Fruit fly (Drosophila melanogaster) whole organism, embryonic: ENCODE measurements around the gene CG43815.
A peak's percentile ranks its signal among the peaks of the same experiment; 100 is the strongest.

Experiments used
- B-H1 ChIP-seq: fragments of 200-800 bp; sonication (Bioruptor generic); IDR thresholded peaks from 3 replicates; pipeline ENCODE4 v1.3.6; 2022; ENCODE audit warnings: missing biosample characterization, missing genetic modification characterization
- CG10267 ChIP-seq: fragments of 200-800 bp; sonication (Bioruptor generic); optimal IDR thresholded peaks from 2 replicates; lab custom pipeline; 2018; ENCODE audit warnings: missing biosample characterization, mild to moderate bottlenecking, missing genetic modification characterization, moderate library complexity
- CG10959 ChIP-seq: fragments of 200-800 bp; sonication (Bioruptor generic); IDR thresholded peaks from 2 replicates; pipeline ENCODE4 v1.3.6; 2022; ENCODE audit warnings: missing biosample characterization, missing genetic modification characterization
- CG10979 ChIP-seq: fragments of 200-800 bp; sonication (Bioruptor generic); optimal IDR thresholded peaks from 2 replicates; lab custom pipeline; 2018; ENCODE audit warnings: missing biosample characterization, mild to moderate bottlenecking, missing genetic modification characterization, moderate library complexity
- CG12071 ChIP-seq: fragments of 200-800 bp; sonication (Bioruptor generic); optimal IDR thresholded peaks from 3 replicates; lab custom pipeline; 2018; ENCODE audit warnings: missing biosample characterization, mild to moderate bottlenecking, missing genetic modification characterization
- CG15696 ChIP-seq: fragments of 200-800 bp; sonication (Bioruptor generic); optimal IDR thresholded peaks from 2 replicates; lab custom pipeline; 2019; ENCODE audit warnings: missing biosample characterization, mild to moderate bottlenecking, missing genetic modification characterization, moderate library complexity
- CG1603 ChIP-seq: fragments of 200-800 bp; sonication (Bioruptor generic); optimal IDR thresholded peaks from 2 replicates; lab custom pipeline; 2019; ENCODE audit warnings: missing biosample characterization, mild to moderate bottlenecking, missing genetic modification characterization, moderate library complexity
- CG16815 ChIP-seq: fragments of 200-800 bp; sonication (Bioruptor generic); optimal IDR thresholded peaks from 3 replicates; lab custom pipeline; 2017; ENCODE audit warnings: missing biosample characterization, mild to moderate bottlenecking, missing genetic modification characterization
- CG2712 ChIP-seq: fragments of 200-800 bp; optimal IDR thresholded peaks from 3 replicates; lab custom pipeline; 2019; ENCODE audit warnings: missing biosample characterization, mild to moderate bottlenecking, missing genetic modification characterization, moderate library complexity
- CG2889 ChIP-seq: fragments of 200-800 bp; sonication (Bioruptor generic); IDR thresholded peaks from 3 replicates; pipeline ENCODE4 v1.3.6; 2022; ENCODE audit warnings: missing biosample characterization, missing genetic modification characterization
- CG3838 ChIP-seq: fragments of 200-800 bp; sonication (Bioruptor generic); optimal IDR thresholded peaks from 3 replicates; lab custom pipeline; 2016; ENCODE audit warnings: missing biosample characterization, missing genetic modification characterization
- CG4404 ChIP-seq: fragments of 200-800 bp; sonication (Bioruptor generic); IDR thresholded peaks from 2 replicates; pipeline ENCODE4 v1.3.6; 2022; ENCODE audit warnings: missing biosample characterization, missing genetic modification characterization
- CG7271 ChIP-seq: fragments of 200-800 bp; sonication (Bioruptor generic); optimal IDR thresholded peaks from 2 replicates; lab custom pipeline; 2018; ENCODE audit warnings: missing biosample characterization, mild to moderate bottlenecking, missing genetic modification characterization, moderate library complexity
- Chrac-16 ChIP-seq: fragments of 200-800 bp; sonication (Bioruptor generic); optimal IDR thresholded peaks from 3 replicates; lab custom pipeline; 2016; ENCODE audit warnings: missing biosample characterization, missing genetic modification characterization
- D ChIP-seq, 2 experiments: fragments of 200-800 bp in 1 of 2; fragments of >200 bp in 1 of 2; sonication (Bioruptor generic) in 1 of 2; optimal IDR thresholded peaks; 2 replicates in 1 of 2; 3 replicates in 1 of 2; lab custom pipeline; 2017; ENCODE audit warnings: mild to moderate bottlenecking in 1 of 2, missing biosample characterization in 1 of 2, missing genetic modification characterization in 1 of 2, missing genetic modification reagents in 1 of 2
- D19A ChIP-seq: fragments of 200-800 bp; optimal IDR thresholded peaks from 3 replicates; lab custom pipeline; 2019; ENCODE audit warnings: missing biosample characterization, mild to moderate bottlenecking, missing genetic modification characterization, moderate library complexity
- Doc2 ChIP-seq: fragments of 200-800 bp; sonication (Bioruptor generic); IDR thresholded peaks from 2 replicates; pipeline ENCODE4 v1.3.6; 2022; ENCODE audit warnings: missing biosample characterization, missing genetic modification characterization
- H2.0 ChIP-seq: fragments of 200-800 bp; sonication (Bioruptor generic); IDR thresholded peaks from 2 replicates; pipeline ENCODE4 v1.3.6; 2022; ENCODE audit warnings: missing biosample characterization, missing genetic modification characterization
- HLH54F ChIP-seq: fragments of 200-800 bp; sonication (Bioruptor generic); optimal IDR thresholded peaks from 3 replicates; lab custom pipeline; 2016; ENCODE audit warnings: missing biosample characterization, missing genetic modification characterization
- Rx ChIP-seq: fragments of 200-800 bp; sonication (Bioruptor generic); IDR thresholded peaks from 2 replicates; pipeline ENCODE4 v1.3.6; 2022; ENCODE audit warnings: missing biosample characterization, missing genetic modification characterization
- Xrp1 ChIP-seq: fragments of 200-800 bp; sonication (Bioruptor generic); IDR thresholded peaks from 2 replicates; pipeline ENCODE4 v1.3.6; 2022; ENCODE audit warnings: missing biosample characterization, missing genetic modification characterization
- bsh ChIP-seq, 2 experiments: fragments of 200-800 bp; sonication (Bioruptor generic); optimal IDR thresholded peaks; 2 replicates each; lab custom pipeline; 2017 to 2018; ENCODE audit warnings: mild to moderate bottlenecking in 2 of 2, missing biosample characterization in 2 of 2, missing genetic modification characterization in 2 of 2, moderate library complexity in 1 of 2
- chif ChIP-seq, 2 experiments: fragments of 200-800 bp; sonication (Bioruptor generic); optimal IDR thresholded peaks; 3 replicates each; lab custom pipeline; 2016; ENCODE audit warnings: missing biosample characterization in 2 of 2, missing genetic modification characterization in 2 of 2
- dan ChIP-seq: fragments of 200-800 bp; sonication (Bioruptor generic); IDR thresholded peaks from 2 replicates; pipeline ENCODE4 v1.3.6; 2022; ENCODE audit warnings: missing biosample characterization, missing genetic modification characterization
- dmrt11E ChIP-seq: fragments of 200-800 bp; sonication (Bioruptor generic); optimal IDR thresholded peaks from 3 replicates; lab custom pipeline; 2018; ENCODE audit warnings: missing biosample characterization, mild to moderate bottlenecking, missing genetic modification characterization, moderate library complexity
- gem ChIP-seq: fragments of 200-800 bp; sonication (Bioruptor generic); optimal IDR thresholded peaks from 2 replicates; lab custom pipeline; 2019; ENCODE audit warnings: missing biosample characterization, mild to moderate bottlenecking, missing genetic modification characterization, moderate library complexity
- her ChIP-seq: fragments of 200-800 bp; sonication (Bioruptor generic); optimal IDR thresholded peaks from 2 replicates; lab custom pipeline; 2016; ENCODE audit warnings: missing biosample characterization, missing genetic modification characterization
- knrl ChIP-seq: fragments of 200-800 bp; sonication (Bioruptor generic); IDR thresholded peaks from 3 replicates; pipeline ENCODE4 v1.3.6; 2022; ENCODE audit warnings: missing biosample characterization, missing genetic modification characterization; ENCODE audit not compliant: partially characterized antibody
- lilli ChIP-seq: fragments of 200-800 bp; sonication (Bioruptor generic); optimal IDR thresholded peaks from 3 replicates; lab custom pipeline; 2016; ENCODE audit warnings: missing biosample characterization, missing genetic modification characterization
- nom ChIP-seq: fragments of 200-800 bp; sonication (Bioruptor generic); optimal IDR thresholded peaks from 2 replicates; lab custom pipeline; 2017; ENCODE audit warnings: missing biosample characterization, missing genetic modification characterization, mild to moderate bottlenecking, moderate library complexity, missing genetic modification reagents
- pfk ChIP-seq: fragments of 200-800 bp; sonication (Bioruptor generic); optimal IDR thresholded peaks from 2 replicates; lab custom pipeline; 2018; ENCODE audit warnings: missing biosample characterization, mild to moderate bottlenecking, missing genetic modification characterization, moderate library complexity
- phol ChIP-seq: fragments of 200-800 bp; sonication (Bioruptor generic); optimal IDR thresholded peaks from 3 replicates; lab custom pipeline; 2018; ENCODE audit warnings: missing biosample characterization, mild to moderate bottlenecking, missing genetic modification characterization, moderate library complexity
- prd ChIP-seq, 3 experiments: fragments of >200 bp in 2 of 3; fragments of 200-800 bp in 1 of 3; sonication (Bioruptor generic) in 1 of 3; optimal IDR thresholded peaks in 2 of 3; IDR thresholded peaks in 1 of 3; 2 replicates in 2 of 3; 3 replicates in 1 of 3; pipeline versions ENCODE4 v1.3.6 to Lab custom; 2017 to 2022; ENCODE audit warnings: missing biosample characterization in 1 of 3, missing genetic modification characterization in 1 of 3
- sens ChIP-seq: fragments of 200-800 bp; sonication (Bioruptor generic); peaks from one replicate; lab custom pipeline; 2016; ENCODE audit warnings: missing biosample characterization, missing genetic modification characterization
- tio ChIP-seq: fragments of 200-800 bp; sonication (Bioruptor generic); optimal IDR thresholded peaks from 2 replicates; lab custom pipeline; 2017; ENCODE audit warnings: missing biosample characterization, missing genetic modification characterization, inconsistent platforms
- tll ChIP-seq, 2 experiments: fragments of 200-800 bp in 1 of 2; fragments of >200 bp in 1 of 2; sonication (Bioruptor generic) in 1 of 2; optimal IDR thresholded peaks; 2 replicates each; lab custom pipeline; 2017 to 2019; ENCODE audit warnings: missing biosample characterization in 2 of 2, missing genetic modification characterization in 2 of 2, mild to moderate bottlenecking in 1 of 2, moderate library complexity in 1 of 2
- ttk ChIP-seq: fragments of 200-800 bp; sonication (Bioruptor generic); IDR thresholded peaks from 2 replicates; pipeline ENCODE4 v2.1.2; 2022; ENCODE audit warnings: missing biosample characterization, missing genetic modification characterization
- twi ChIP-seq: fragments of 200-800 bp; optimal IDR thresholded peaks from 2 replicates; lab custom pipeline; 2019; ENCODE audit warnings: missing biosample characterization, mild to moderate bottlenecking, missing genetic modification characterization, moderate library complexity
- unpg ChIP-seq: fragments of 200-800 bp; sonication (Bioruptor generic); optimal IDR thresholded peaks from 3 replicates; lab custom pipeline; 2018; ENCODE audit warnings: missing biosample characterization, mild to moderate bottlenecking, missing genetic modification characterization, moderate library complexity
- yki ChIP-seq: fragments of >200 bp; optimal IDR thresholded peaks from 3 replicates; lab custom pipeline; 2018
- z ChIP-seq: fragments of 200-800 bp; sonication (Bioruptor generic); IDR thresholded peaks from 3 replicates; pipeline ENCODE4 v1.3.6; 2022; ENCODE audit warnings: missing biosample characterization, missing genetic modification characterization
- zen ChIP-seq: fragments of 200-800 bp; sonication (Bioruptor generic); optimal IDR thresholded peaks from 3 replicates; lab custom pipeline; 2018; ENCODE audit warnings: missing biosample characterization, mild to moderate bottlenecking, missing genetic modification characterization, moderate library complexity
- zfh1 ChIP-seq: fragments of 200-800 bp; sonication (Bioruptor generic); IDR thresholded peaks from 3 replicates; pipeline ENCODE4 v1.3.6; 2022; ENCODE audit warnings: missing biosample characterization, missing genetic modification characterization

Gene CG43815

DNA sequence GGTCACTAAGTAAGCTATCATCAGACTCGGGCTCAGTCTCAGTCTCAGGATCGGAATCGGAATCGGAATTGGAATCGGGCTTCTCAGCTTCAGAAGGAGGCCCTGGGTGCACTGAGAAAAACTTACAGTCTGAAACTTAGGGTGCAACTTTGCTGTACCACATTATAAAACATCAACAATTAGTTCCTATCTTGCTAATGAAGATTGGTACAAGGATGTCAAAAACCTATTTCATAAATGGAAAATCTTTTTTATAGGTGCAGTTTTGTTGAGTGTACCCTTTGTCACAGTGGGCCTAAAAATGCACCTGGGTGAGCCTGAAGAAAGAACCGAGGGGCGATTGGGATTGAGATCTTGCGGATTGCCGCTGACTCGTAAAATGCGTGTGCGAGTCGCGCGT lies 23.2 kb upstream of the CG43815 start:
- TF ChIP-seq zfh1 (GFP tag; lab: Robert Waterston, UW), result 0 out of 3 replicates have a peak, but pooled peaks have one; percentile 43
- peak; percentile 21; the same call in 1 of the 2 replicates for TF ChIP-seq Rx
- TF ChIP-seq Xrp1 (GFP tag; lab: Robert Waterston, UW), result peak; percentile 22; the same call in 1 of the 2 replicates
- peak; percentile 30 for TF ChIP-seq CG15696 (tag; lab: Kevin White, UChicago)
- no peak for TF ChIP-seq knrl (GFP tag; lab: Robert Waterston, UW)
- peak; percentile 76 for TF ChIP-seq sens
- no peak for TF ChIP-seq lilli (GFP tag; lab: Kevin White, UChicago)
- TF ChIP-seq CG1603 (tag; lab: Kevin White, UChicago), result peak; percentile 38
- TF ChIP-seq pfk (GFP tag; lab: Kevin White, UChicago), result no peak
- TF ChIP-seq dan (GFP tag; lab: Robert Waterston, UW), result peak; percentile 37; the same call in 1 of the 2 replicates
- TF ChIP-seq her (GFP tag; lab: Kevin White, UChicago), result no peak
- peak; percentile 35 for TF ChIP-seq CG10979 (tag; lab: Kevin White, UChicago)
- peak; percentile 19 for TF ChIP-seq CG2712 (tag; lab: Kevin White, UChicago)
- TF ChIP-seq ttk (GFP tag; lab: Robert Waterston, UW), result no peak
- TF ChIP-seq chif (GFP tag; optimal IDR thresholded peaks at IDR 0.05; lab: Kevin White, UChicago), result peak in 1 of 2 experiments; percentile 25
- peak; percentile 15 for TF ChIP-seq CG16815 (GFP tag; lab: Kevin White, UChicago)
- TF ChIP-seq gem, result peak; percentile 24
- peak; percentile 4 for TF ChIP-seq CG10267 (tag; lab: Kevin White, UChicago)
- TF ChIP-seq CG3838 (GFP tag; lab: Kevin White, UChicago), result no peak
- no peak for TF ChIP-seq Doc2 (GFP tag; lab: Robert Waterston, UW)
- no peak for TF ChIP-seq H2.0
- no peak for TF ChIP-seq CG12071 (GFP tag; lab: Kevin White, UChicago)
- peak; percentile 23 for TF ChIP-seq dmrt11E
- TF ChIP-seq HLH54F (GFP tag; lab: Kevin White, UChicago), result no peak
- TF ChIP-seq CG10959, result 0 out of 2 replicates have a peak, but pooled peaks have one; percentile 15
- TF ChIP-seq D (optimal IDR thresholded peaks at IDR 0.05; lab: Kevin White, UChicago), result no peak
- TF ChIP-seq D (GFP tag; optimal IDR thresholded peaks at IDR 0.05; lab: Kevin White, UChicago), result no peak
- no peak for TF ChIP-seq prd (optimal IDR thresholded peaks at IDR 0.05; lab: Kevin White, UChicago)
- TF ChIP-seq prd (GFP tag; IDR thresholded peaks at IDR 0.05; lab: Robert Waterston, UW), result peak; percentile 72; the same call in 2 of the 3 replicates
- TF ChIP-seq tio, result no peak
- no peak for TF ChIP-seq unpg (GFP tag; lab: Kevin White, UChicago)
- TF ChIP-seq tll (GFP tag; optimal IDR thresholded peaks at IDR 0.05; lab: Kevin White, UChicago), result no peak
- TF ChIP-seq CG4404 (GFP tag; lab: Robert Waterston, UW), result peak; percentile 59
- TF ChIP-seq Chrac-16 (GFP tag; lab: Kevin White, UChicago), result peak; percentile 25
- no peak for TF ChIP-seq D19A (tag; lab: Kevin White, UChicago)
- TF ChIP-seq CG7271, result peak; percentile 38
- peak; percentile 44 for TF ChIP-seq nom
- TF ChIP-seq CG2889 (GFP tag; lab: Robert Waterston, UW), result no peak
- peak in 1 of 2 experiments; percentile 13 for TF ChIP-seq bsh (GFP tag; optimal IDR thresholded peaks at IDR 0.05; lab: Kevin White, UChicago)
- TF ChIP-seq twi, result no peak
- TF ChIP-seq yki (lab: Kevin White, UChicago), result no peak
- peak; percentile 17 for TF ChIP-seq phol
- no peak for TF ChIP-seq z (GFP tag; lab: Robert Waterston, UW)
- TF ChIP-seq zen, result peak; percentile 70
- TF ChIP-seq B-H1, result no peak
- TF ChIP-seq, all 482 proteins: peak for 23
